Worm (Caenorhabditis elegans): ENCODE results near the gene nhr-155.

nhr-155 gene

DNA sequence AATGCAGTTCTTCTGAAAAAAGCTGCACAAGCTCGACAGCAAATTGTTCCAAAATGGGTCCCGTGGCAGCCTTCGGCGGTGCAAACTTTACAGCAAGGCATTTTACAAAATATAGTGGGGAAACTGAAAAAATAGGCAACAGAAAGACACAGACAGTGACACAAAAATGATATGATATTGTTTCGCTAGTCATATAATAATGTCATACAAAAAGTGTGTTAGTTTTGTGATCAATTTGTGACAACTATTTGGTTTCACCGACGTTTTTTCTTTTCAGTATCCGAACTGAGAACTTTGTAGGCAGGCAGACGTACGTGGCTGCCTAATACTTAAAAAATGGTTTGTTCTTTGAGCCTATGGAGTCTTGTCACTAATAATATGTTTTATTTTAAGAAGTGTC lies 19.8 kb upstream of the nhr-155 start, which contains the start of gene nhr-210:
Gene nhr-210, minus strand, starts transcription at position 101 of the 400 bp plus-strand sequence.
- TF ChIP-seq die-1 (tag; optimal IDR thresholded peaks at IDR 0.05) (no peak), F10E7.11 (tag; optimal IDR thresholded peaks at IDR 0.05) (no peak), nhr-80 (tag; optimal IDR thresholded peaks at IDR 0.05) (peak; percentile 44)

DNA sequence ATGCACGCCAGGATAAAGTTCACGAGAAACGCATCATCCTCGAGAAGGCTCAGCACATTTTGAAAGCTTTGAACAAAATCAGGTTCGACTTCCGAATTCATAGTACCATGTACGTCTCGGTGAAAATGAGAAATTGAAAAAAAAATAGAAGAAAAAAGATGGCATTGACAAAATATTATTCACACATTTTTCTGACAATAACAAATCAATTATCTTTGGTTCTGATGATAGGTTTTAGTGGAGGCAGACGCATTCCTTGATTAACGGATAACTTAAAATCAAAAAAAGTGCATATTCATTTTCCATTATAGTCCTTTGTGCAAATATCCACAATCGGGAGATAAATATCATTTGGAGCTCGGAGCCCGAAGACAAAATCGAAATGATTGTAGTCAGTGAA lies 17.7 kb upstream of the nhr-155 start, which contains the start of gene srw-107:
Gene srw-107, minus strand, starts transcription at position 101 of the 400 bp plus-strand sequence.
- no peak for TF ChIP-seq madf-10 (tag; optimal IDR thresholded peaks at IDR 0.05)
- TF ChIP-seq F22D6.2 (tag; optimal IDR thresholded peaks at IDR 0.05): no peak
- TF ChIP-seq tbp1 (GFP tag; optimal IDR thresholded peaks at IDR 0.05): no peak
- TF ChIP-seq nfya-2 (GFP tag; IDR thresholded peaks at IDR 0.05): no peak
- TF ChIP-seq egrh-3 (GFP tag; IDR thresholded peaks at IDR 0.05): no peak
- TF ChIP-seq aptf-3 (GFP tag; IDR thresholded peaks at IDR 0.05): no peak
- TF ChIP-seq lir-1 (GFP tag; conservative IDR thresholded peaks at IDR 0.05): no peak
- TF ChIP-seq dpl-1 (GFP tag; optimal IDR thresholded peaks at IDR 0.05): no peak
- no peak for TF ChIP-seq mcd-1 (GFP tag; IDR thresholded peaks at IDR 0.05)
- TF ChIP-seq ceh-100 (GFP tag; IDR thresholded peaks at IDR 0.05): no peak
- TF ChIP-seq D2030.7 (GFP tag; IDR thresholded peaks at IDR 0.05): no peak
- TF ChIP-seq ZK185.1 (tag; optimal IDR thresholded peaks at IDR 0.05; ENCODE audit: poor library complexity, severe bottlenecking): no peak
- TF ChIP-seq Y53G8AR.9 (GFP tag; conservative IDR thresholded peaks at IDR 0.05): no peak
- TF ChIP-seq hmg-1.2 (GFP tag; IDR thresholded peaks at IDR 0.05): no peak
- no peak for TF ChIP-seq him-1 (tag; optimal IDR thresholded peaks at IDR 0.05)

DNA sequence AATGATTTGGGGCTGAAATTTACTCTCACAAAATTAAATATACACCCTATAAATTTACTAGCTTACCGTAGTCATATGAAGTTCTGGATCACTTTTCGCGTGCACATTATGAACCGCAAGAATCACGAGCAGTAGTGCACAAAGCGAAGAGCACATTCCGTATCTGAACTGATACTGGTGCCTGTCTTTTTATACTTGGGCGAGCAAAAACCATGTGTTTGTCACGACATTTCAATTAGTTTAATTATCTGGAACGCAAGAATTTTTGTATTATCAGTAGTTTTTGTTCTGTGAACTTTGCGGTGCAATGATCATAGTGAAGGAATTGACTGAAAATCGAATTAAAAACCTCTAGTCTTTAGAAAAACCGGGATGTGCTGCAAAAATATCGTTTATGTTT lies 15.2 kb upstream of the nhr-155 start, which contains the start of gene lipl-3:
Gene lipl-3, minus strand, starts transcription at position 161 of the 400 bp plus-strand sequence.
- TF ChIP-seq lin-26 (GFP tag; IDR thresholded peaks at IDR 0.05) (no peak), nhr-80 (tag; optimal IDR thresholded peaks at IDR 0.05) (peak; percentile 30), ztf-26 (tag; optimal IDR thresholded peaks at IDR 0.05) (no peak), F52B5.7 (tag; optimal IDR thresholded peaks at IDR 0.05) (no peak)

DNA sequence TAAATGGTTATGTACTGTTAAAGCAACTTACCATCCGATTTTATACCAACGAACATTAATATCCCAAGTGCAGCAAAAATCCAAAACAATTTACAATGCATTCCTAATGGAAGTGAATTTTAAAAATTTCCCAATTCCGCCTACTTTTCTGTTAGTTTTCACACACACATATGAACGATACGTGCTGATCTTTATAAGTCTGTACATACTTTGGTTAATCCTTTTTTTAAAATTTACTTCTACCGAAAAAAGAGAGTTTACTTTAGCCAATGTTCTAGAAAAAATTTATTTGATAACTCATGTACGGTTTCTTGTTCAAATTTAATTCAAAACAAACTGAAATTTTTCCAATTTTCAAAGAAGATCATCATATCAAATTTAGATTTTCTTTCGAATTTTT lies 14.2 kb upstream of the nhr-155 start, which contains the start of gene R11G11.16:
Gene R11G11.16, minus strand, starts transcription at position 101 of the 400 bp plus-strand sequence.
- TF ChIP-seq unc-62 (GFP tag; optimal IDR thresholded peaks at IDR 0.05): no peak
- no peak for TF ChIP-seq F23B12.7 (tag; optimal IDR thresholded peaks at IDR 0.05; ENCODE audit: insufficient read depth)
- TF ChIP-seq ceh-58 (GFP tag; IDR thresholded peaks at IDR 0.05): no peak
- no peak for TF ChIP-seq F33H1.4 (GFP tag; IDR thresholded peaks at IDR 0.05)
- TF ChIP-seq die-1 (tag; optimal IDR thresholded peaks at IDR 0.05): no peak
- TF ChIP-seq F22D6.2 (tag; optimal IDR thresholded peaks at IDR 0.05): no peak
- TF ChIP-seq gei-17 (GFP tag; optimal IDR thresholded peaks at IDR 0.05): no peak
- no peak for TF ChIP-seq ztf-6 (GFP tag; IDR thresholded peaks at IDR 0.05)
- TF ChIP-seq aptf-2 (GFP tag; conservative IDR thresholded peaks at IDR 0.05): no peak

- no peak for TF ChIP-seq egl-44 (GFP tag; IDR thresholded peaks at IDR 0.05)
- TF ChIP-seq rpc-1 (optimal IDR thresholded peaks at IDR 0.05): no peak
- no peak for TF ChIP-seq rpc-1 (tag; optimal IDR thresholded peaks at IDR 0.05)
- TF ChIP-seq zfh-2 (GFP tag; conservative IDR thresholded peaks at IDR 0.05): no peak
- no peak for TF ChIP-seq B0261.1 (tag; optimal IDR thresholded peaks at IDR 0.05)
- TF ChIP-seq F55B11.4 (tag; optimal IDR thresholded peaks at IDR 0.05; ENCODE audit: borderline replicate concordance, insufficient read depth): no peak
- TF ChIP-seq rcor-1 (GFP tag; IDR thresholded peaks at IDR 0.05): no peak
- no peak for TF ChIP-seq F39B2.1 (GFP tag; IDR thresholded peaks at IDR 0.05)
- no peak for TF ChIP-seq egl-18 (GFP tag; IDR thresholded peaks at IDR 0.05)
- TF ChIP-seq mes-4 (tag; optimal IDR thresholded peaks at IDR 0.05): no peak
- no peak for TF ChIP-seq ets-4 (GFP tag; optimal IDR thresholded peaks at IDR 0.05)
- TF ChIP-seq Y79H2A.3 (GFP tag; conservative IDR thresholded peaks at IDR 0.05): no peak
- no peak for TF ChIP-seq F49E8.2 (tag; optimal IDR thresholded peaks at IDR 0.05; ENCODE audit: insufficient read depth)
- no peak for TF ChIP-seq egrh-3 (GFP tag; IDR thresholded peaks at IDR 0.05)
- no peak for TF ChIP-seq fkh-3 (tag; optimal IDR thresholded peaks at IDR 0.05)
Observed at ce11 chrV:527602-528001, 11.7 kb upstream of the nhr-155 start, which contains the start of gene srw-108. srw-108 (plus strand) TSS chrV:527902.
